Worm (Caenorhabditis elegans) whole organism, L1 larva: Measurements from ENCODE around the gene tbb-1.
A peak's percentile ranks its signal among the peaks of the same experiment; 100 is the strongest.

Experiments
- F16B12.6 ChIP-seq: fragments of 150-350 bp; optimal IDR thresholded peaks from 2 replicates; lab custom pipeline; 2014; ENCODE audit warnings: missing biosample characterization, missing genetic modification characterization
- aha-1 ChIP-seq: fragments of 150-350 bp; optimal IDR thresholded peaks from 2 replicates; lab custom pipeline; 2014; ENCODE audit warnings: missing biosample characterization, missing genetic modification characterization
- aly-2 ChIP-seq: fragments of 150-350 bp; optimal IDR thresholded peaks from 2 replicates; lab custom pipeline; 2014; ENCODE audit warnings: missing biosample characterization, missing genetic modification characterization
- ama-1 ChIP-seq: fragments of 150-350 bp; optimal IDR thresholded peaks from 2 replicates; lab custom pipeline; 2014
- blmp-1 ChIP-seq: fragments of 150-350 bp; optimal IDR thresholded peaks from 2 replicates; lab custom pipeline; 2014; ENCODE audit warnings: missing biosample characterization, missing genetic modification characterization
- ceh-63 ChIP-seq: fragments of 200-800 bp; sonication (Bioruptor generic); optimal IDR thresholded peaks from 2 replicates; lab custom pipeline; 2018; ENCODE audit warnings: mild to moderate bottlenecking, missing genetic modification characterization, missing compliant biosample characterization
- ceh-8 ChIP-seq: fragments of 200-800 bp; sonication (Bioruptor generic); optimal IDR thresholded peaks from 2 replicates; lab custom pipeline; 2018; ENCODE audit warnings: mild to moderate bottlenecking, missing genetic modification characterization, moderate library complexity, missing compliant biosample characterization
- ceh-90 ChIP-seq: sonication (generic microtip); optimal IDR thresholded peaks from 2 replicates; lab custom pipeline; 2016; ENCODE audit warnings: missing genetic modification characterization, missing compliant biosample characterization
- ces-1 ChIP-seq: fragments of 150-350 bp; optimal IDR thresholded peaks from 2 replicates; lab custom pipeline; 2014; ENCODE audit warnings: missing biosample characterization, missing genetic modification reagents, missing genetic modification characterization
- efl-1 ChIP-seq, 4 experiments: fragments of 150-350 bp; optimal IDR thresholded peaks in 3 of 4; peaks in 1 of 4; 1 replicate in 1 of 4; 2 replicates in 3 of 4; lab custom pipeline; 2014; ENCODE audit warnings: missing biosample characterization in 2 of 4, missing genetic modification characterization in 2 of 4, missing genetic modification reagents in 2 of 4
- egl-13 ChIP-seq: sonication (generic microtip); optimal IDR thresholded peaks from 2 replicates; lab custom pipeline; 2016; ENCODE audit warnings: missing genotype, missing genetic modification reagents, missing genetic modification characterization, missing compliant biosample characterization
- elt-3 ChIP-seq, 6 experiments: fragments of 150-350 bp in 1 of 6; sonication (generic microtip); optimal IDR thresholded peaks; 2 replicates each; lab custom pipeline; 2017 to 2018; ENCODE audit warnings: missing biosample characterization in 6 of 6, missing genetic modification characterization in 6 of 6, inconsistent platforms in 1 of 6
- fkh-10 ChIP-seq: sonication (generic microtip); optimal IDR thresholded peaks from 2 replicates; lab custom pipeline; 2017; ENCODE audit warnings: missing biosample characterization, missing genetic modification reagents, missing genetic modification characterization
- fkh-4 ChIP-seq: sonication (generic microtip); optimal IDR thresholded peaks from 2 replicates; lab custom pipeline; 2016; ENCODE audit warnings: missing compliant biosample characterization, missing genetic modification characterization, borderline replicate concordance
- fos-1 ChIP-seq: fragments of 150-350 bp; optimal IDR thresholded peaks from 2 replicates; lab custom pipeline; 2014; ENCODE audit warnings: missing biosample characterization, missing genetic modification characterization
- hlh-17 ChIP-seq: fragments of 200-800 bp; sonication (Bioruptor generic); optimal IDR thresholded peaks from 2 replicates; lab custom pipeline; 2018; ENCODE audit warnings: missing genetic modification characterization, mild to moderate bottlenecking, missing compliant biosample characterization, moderate library complexity, borderline replicate concordance
- hlh-4 ChIP-seq: sonication (generic microtip); optimal IDR thresholded peaks from 2 replicates; lab custom pipeline; 2016; ENCODE audit warnings: mild to moderate bottlenecking, missing genetic modification characterization, missing compliant biosample characterization
- isw-1 ChIP-seq: fragments of 200-800 bp; sonication (Bioruptor generic); IDR thresholded peaks from 2 replicates; pipeline ENCODE4 v1.3.6; 2022; ENCODE audit warnings: missing genetic modification characterization, missing compliant biosample characterization
- lin-13 ChIP-seq: fragments of 150-350 bp; optimal IDR thresholded peaks from 2 replicates; lab custom pipeline; 2014; ENCODE audit warnings: missing biosample characterization, missing genetic modification reagents, missing genetic modification characterization
- lin-14 ChIP-seq: fragments of 200-800 bp; sonication (Bioruptor generic); optimal IDR thresholded peaks from 2 replicates; lab custom pipeline; 2018; ENCODE audit warnings: mild to moderate bottlenecking, missing genetic modification characterization, moderate library complexity, missing compliant biosample characterization
- lin-15B ChIP-seq: fragments of 150-350 bp; sonication (generic microtip); optimal IDR thresholded peaks from 3 replicates; lab custom pipeline; 2014; ENCODE audit warnings: missing biosample characterization, missing genetic modification characterization
- lin-39 ChIP-seq: fragments of 150-350 bp; optimal IDR thresholded peaks from 2 replicates; lab custom pipeline; 2014; ENCODE audit warnings: missing biosample characterization, missing genetic modification reagents, missing genetic modification characterization
- lsy-2 ChIP-seq, 2 experiments: fragments of 150-350 bp; optimal IDR thresholded peaks; 2 replicates each; lab custom pipeline; 2014; ENCODE audit warnings: missing biosample characterization in 2 of 2, missing genetic modification characterization in 2 of 2
- mdl-1 ChIP-seq, 2 experiments: fragments of 150-350 bp; optimal IDR thresholded peaks; 2 replicates each; lab custom pipeline; 2014 to 2017; ENCODE audit warnings: missing biosample characterization in 2 of 2, missing genetic modification characterization in 2 of 2, inconsistent platforms in 1 of 2
- mep-1 ChIP-seq: fragments of 150-350 bp; optimal IDR thresholded peaks from 2 replicates; lab custom pipeline; 2014; ENCODE audit warnings: missing biosample characterization, missing genetic modification characterization
- nhr-19 ChIP-seq: fragments of 200-800 bp; sonication (Bioruptor generic); conservative IDR thresholded peaks from 2 replicates; pipeline ENCODE4 v1.3.6; 2022; ENCODE audit warnings: missing genetic modification characterization, missing compliant biosample characterization
- nhr-47 ChIP-seq: sonication (generic microtip); optimal IDR thresholded peaks from 2 replicates; lab custom pipeline; 2016; ENCODE audit warnings: mild to moderate bottlenecking, missing genetic modification characterization, moderate library complexity, missing compliant biosample characterization
- nhr-71 ChIP-seq: sonication (generic microtip); optimal IDR thresholded peaks from 2 replicates; lab custom pipeline; 2016; ENCODE audit warnings: mild to moderate bottlenecking, missing genetic modification characterization, moderate library complexity, missing compliant biosample characterization
- nhr-76 ChIP-seq: sonication (generic microtip); optimal IDR thresholded peaks from 2 replicates; lab custom pipeline; 2017; ENCODE audit warnings: missing biosample characterization, missing genetic modification characterization
- nhr-77 ChIP-seq: fragments of 150-350 bp; optimal IDR thresholded peaks from 2 replicates; lab custom pipeline; 2014; ENCODE audit warnings: missing biosample characterization, missing genetic modification characterization
- nhr-85 ChIP-seq: sonication (generic microtip); peaks from one replicate; lab custom pipeline; 2016; ENCODE audit warnings: missing genetic modification characterization, inconsistent platforms, missing compliant biosample characterization
- nhr-90 ChIP-seq: sonication (generic microtip); optimal IDR thresholded peaks from 2 replicates; lab custom pipeline; 2016; ENCODE audit warnings: mild to moderate bottlenecking, missing genetic modification characterization, missing compliant biosample characterization; ENCODE audit not compliant: poor library complexity
- pqm-1 ChIP-seq: sonication (generic microtip); optimal IDR thresholded peaks from 3 replicates; lab custom pipeline; 2017; ENCODE audit warnings: missing biosample characterization, missing genetic modification characterization
- rnt-1 ChIP-seq: sonication (generic microtip); optimal IDR thresholded peaks from 2 replicates; lab custom pipeline; 2016; ENCODE audit warnings: mild to moderate bottlenecking, missing genetic modification characterization, moderate library complexity, missing compliant biosample characterization
- snu-23 ChIP-seq: sonication (generic microtip); optimal IDR thresholded peaks from 2 replicates; lab custom pipeline; 2016; ENCODE audit warnings: missing genetic modification characterization, missing compliant biosample characterization
- sptf-1 ChIP-seq: fragments of 150-350 bp; optimal IDR thresholded peaks from 2 replicates; lab custom pipeline; 2014; ENCODE audit warnings: missing biosample characterization, missing genetic modification characterization
- sup-37 ChIP-seq: fragments of 200-800 bp; sonication (Bioruptor generic); optimal IDR thresholded peaks from 2 replicates; lab custom pipeline; 2018; ENCODE audit warnings: mild to moderate bottlenecking, missing genetic modification characterization, missing compliant biosample characterization
- tbx-2 ChIP-seq: sonication (generic microtip); optimal IDR thresholded peaks from 2 replicates; lab custom pipeline; 2016; ENCODE audit warnings: missing genetic modification characterization, missing compliant biosample characterization
- unc-62 ChIP-seq: fragments of 150-350 bp; optimal IDR thresholded peaks from 2 replicates; lab custom pipeline; 2014; ENCODE audit warnings: missing biosample characterization, missing genetic modification reagents, missing genetic modification characterization
- unc-86 ChIP-seq: sonication (generic microtip); optimal IDR thresholded peaks from 2 replicates; lab custom pipeline; 2016; ENCODE audit warnings: missing genetic modification characterization, missing compliant biosample characterization
- xbp-1 ChIP-seq: sonication (generic microtip); optimal IDR thresholded peaks from 2 replicates; lab custom pipeline; 2016; ENCODE audit warnings: missing genetic modification characterization, missing compliant biosample characterization
- zip-4 ChIP-seq: fragments of 200-800 bp; sonication (Bioruptor generic); optimal IDR thresholded peaks from 2 replicates; lab custom pipeline; 2018; ENCODE audit warnings: mild to moderate bottlenecking, missing genetic modification characterization, moderate library complexity, missing compliant biosample characterization

Gene tbb-1

DNA sequence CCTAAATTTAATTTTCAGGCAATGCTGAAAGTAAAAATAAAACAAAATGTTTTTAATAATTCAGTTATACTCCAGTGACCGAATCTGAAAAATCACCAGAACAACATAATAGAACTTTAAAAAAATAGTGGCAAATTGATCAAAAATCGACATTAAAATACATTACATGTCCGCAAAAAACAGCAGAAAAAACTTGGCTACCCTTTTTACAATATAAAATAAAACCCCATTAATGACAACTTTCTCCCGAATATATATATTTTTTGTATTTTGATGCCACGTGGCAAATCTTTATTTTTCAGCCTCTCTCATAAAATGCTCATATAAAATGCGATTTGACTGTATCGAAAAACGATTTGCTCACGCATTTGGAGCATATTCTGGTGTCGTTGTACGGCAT, 39.3 kb upstream of the tbb-1 start, which contains the start of gene ptr-19:
Gene ptr-19, plus strand, starts transcription at position 301 of the 400 bp plus-strand sequence.
- TF ChIP-seq efl-1 (optimal IDR thresholded peaks at IDR 0.05; lab: Kevin White, UChicago) (no peak), efl-1 (GFP tag; optimal IDR thresholded peaks at IDR 0.05 in 1 of 2; lab: Kevin White, UChicago) (peak in 1 of 2 experiments; percentile 69), lsy-2 (tag; optimal IDR thresholded peaks at IDR 0.05; lab: Kevin White, UChicago) (no peak), unc-62 (no peak), F16B12.6 (tag; lab: Kevin White, UChicago) (no peak), nhr-85 (tag; lab: Kevin White, UChicago) (peak; percentile 47)

DNA sequence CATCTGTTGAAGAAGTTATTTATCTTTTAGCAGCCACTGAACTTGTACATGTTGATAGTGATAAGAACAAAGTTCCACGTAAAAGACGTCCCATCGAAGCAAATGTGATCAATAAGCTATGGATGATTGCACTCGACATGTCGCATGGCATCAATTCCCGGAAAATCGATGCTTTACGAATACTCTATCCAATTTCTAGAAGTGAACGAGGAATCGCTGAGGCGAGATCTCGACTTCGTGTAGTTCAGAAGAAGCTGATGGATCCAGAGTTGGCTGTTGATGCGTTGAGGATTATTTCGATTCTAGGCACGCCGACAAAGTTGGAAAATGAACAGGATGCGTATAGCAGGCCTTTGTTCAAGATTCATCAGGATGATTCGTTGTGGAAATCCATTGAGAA, 27.5 kb upstream of the tbb-1 start:
- TF ChIP-seq efl-1 (optimal IDR thresholded peaks at IDR 0.05; lab: Kevin White, UChicago) (no peak), efl-1 (GFP tag; optimal IDR thresholded peaks at IDR 0.05 in 1 of 2; lab: Kevin White, UChicago) (peak in 1 of 2 experiments; percentile 73), lin-15B (no peak)

DNA sequence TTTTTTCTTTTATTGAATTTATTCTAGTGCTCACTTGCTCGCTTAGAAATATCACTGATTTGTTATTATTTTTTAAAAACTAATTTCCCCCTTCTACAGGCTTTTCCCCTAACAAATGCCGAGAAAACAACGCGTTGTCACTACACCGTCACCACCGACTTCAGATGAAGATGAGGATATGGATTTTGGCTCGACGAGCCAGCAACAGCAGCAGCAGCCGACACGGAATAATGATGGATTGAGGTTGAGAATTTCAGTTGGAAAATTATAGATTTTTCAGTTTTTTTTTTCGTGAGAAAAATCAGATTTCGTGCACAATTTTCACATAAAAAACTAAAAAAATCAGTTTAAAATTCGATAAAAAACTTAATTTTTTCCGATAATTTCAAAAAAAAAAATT, 20.8 kb upstream of the tbb-1 start, which contains the start of gene dpy-28:
Gene dpy-28, plus strand, starts transcription at position 100 of the 400 bp plus-strand sequence.
- no peak for TF ChIP-seq aly-2 (tag; lab: Kevin White, UChicago)
- TF ChIP-seq lin-13 (GFP tag; lab: Kevin White, UChicago), result no peak
- peak; percentile 31 for TF ChIP-seq ama-1 (lab: Kevin White, UChicago)
- TF ChIP-seq efl-1 (optimal IDR thresholded peaks at IDR 0.05; lab: Kevin White, UChicago), result no peak
- TF ChIP-seq efl-1 (GFP tag; optimal IDR thresholded peaks at IDR 0.05 in 1 of 2; lab: Kevin White, UChicago), result peak in 1 of 2 experiments; percentile 82
- TF ChIP-seq blmp-1 (tag; lab: Kevin White, UChicago), result no peak
- TF ChIP-seq fos-1 (tag; lab: Kevin White, UChicago), result no peak
- no peak for TF ChIP-seq aha-1 (tag; lab: Kevin White, UChicago)
- TF ChIP-seq rnt-1 (tag; lab: Kevin White, UChicago), result no peak
- no peak for TF ChIP-seq lsy-2 (tag; optimal IDR thresholded peaks at IDR 0.05; lab: Kevin White, UChicago)
- no peak for TF ChIP-seq fkh-4 (tag; lab: Kevin White, UChicago)
- no peak for TF ChIP-seq sptf-1 (tag; lab: Kevin White, UChicago)
- TF ChIP-seq nhr-47, result peak; percentile 27

DNA sequence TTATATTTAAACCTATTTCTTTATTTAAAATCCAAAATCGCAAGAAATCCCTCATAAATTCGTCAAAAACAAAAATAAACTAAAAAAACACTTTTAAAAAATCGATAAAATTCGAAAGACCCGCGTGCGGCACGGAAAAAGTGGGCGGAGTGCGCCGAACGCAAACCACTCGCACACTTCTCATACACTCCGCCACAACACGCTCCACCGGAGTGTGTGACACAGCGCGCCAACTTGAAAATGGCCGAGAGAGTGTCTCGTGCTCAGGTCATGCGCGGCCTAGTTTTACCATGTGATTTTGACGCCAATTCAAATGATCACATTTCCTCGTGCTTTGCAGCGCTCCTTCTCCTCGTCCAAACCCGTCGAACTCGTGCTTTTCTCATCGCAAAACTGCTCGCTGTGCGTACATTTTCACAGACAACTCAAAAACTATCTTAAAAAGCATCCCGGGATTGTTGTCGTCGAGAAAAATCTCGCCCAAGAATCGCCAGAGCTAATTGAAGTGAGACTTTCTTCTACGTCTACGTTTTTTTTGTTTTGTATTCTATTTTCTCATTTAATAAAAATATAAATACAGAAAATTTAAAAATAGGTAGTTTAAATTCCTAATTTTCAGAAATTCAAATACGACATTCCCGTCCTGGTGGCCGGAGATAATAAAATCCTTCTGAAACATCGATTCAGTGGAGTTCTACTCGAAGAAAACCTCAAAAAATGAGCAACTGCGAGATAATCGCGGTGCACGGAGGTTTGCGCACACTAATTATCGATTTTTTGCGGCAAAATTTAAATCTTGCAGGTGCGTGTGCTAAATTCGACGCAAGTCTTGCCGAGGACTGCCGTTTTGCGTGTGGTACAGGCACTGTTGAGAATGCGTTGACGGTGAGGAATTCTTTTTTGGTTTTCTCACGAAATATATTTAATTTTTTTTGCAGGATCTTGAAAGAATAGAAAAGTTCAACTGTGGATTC, 17.1 kb upstream of the tbb-1 start, which contains the start of gene tasp-1:
Gene tasp-1, plus strand, starts transcription at position 258 of the 974 bp plus-strand sequence.
- peak; percentile 100 for TF ChIP-seq sup-37 (GFP tag; lab: Kevin White, UChicago)
- peak; percentile 99 for TF ChIP-seq ceh-8 (GFP tag; lab: Kevin White, UChicago)
- TF ChIP-seq nhr-19 (GFP tag; lab: Robert Waterston, UW), result peak; percentile 100
- TF ChIP-seq isw-1 (GFP tag; lab: Robert Waterston, UW), result peak; percentile 100
- TF ChIP-seq ceh-63, result peak; percentile 100
- peak; percentile 91 for TF ChIP-seq ces-1 (GFP tag; lab: Kevin White, UChicago)
- TF ChIP-seq unc-86 (tag; lab: Kevin White, UChicago), result peak; percentile 100
- TF ChIP-seq nhr-90 (tag; lab: Kevin White, UChicago), result peak; percentile 100
- TF ChIP-seq nhr-77 (tag; lab: Kevin White, UChicago), result peak; percentile 100
- peak; percentile 99 for TF ChIP-seq xbp-1 (tag; lab: Kevin White, UChicago)
- TF ChIP-seq lin-15B, result peak; percentile 100
- no peak for TF ChIP-seq hlh-17
- peak; percentile 96 to 100 for TF ChIP-seq mdl-1 (tag; optimal IDR thresholded peaks at IDR 0.05; lab: Kevin White, UChicago)
- TF ChIP-seq fos-1 (tag; lab: Kevin White, UChicago), result peak; percentile 99
- TF ChIP-seq pqm-1 (tag; lab: Kevin White, UChicago), result peak; percentile 93
- TF ChIP-seq nhr-76 (tag; lab: Kevin White, UChicago), result peak; percentile 96
- TF ChIP-seq nhr-71, result peak; percentile 100
- TF ChIP-seq efl-1 (optimal IDR thresholded peaks at IDR 0.05; lab: Kevin White, UChicago), result peak; percentile 100
- peak; percentile 99 to 100 for TF ChIP-seq efl-1 (GFP tag; optimal IDR thresholded peaks at IDR 0.05 in 1 of 2; lab: Kevin White, UChicago)
- TF ChIP-seq lin-14 (GFP tag; lab: Kevin White, UChicago), result peak; percentile 100
- TF ChIP-seq fkh-10, result peak; percentile 100
- TF ChIP-seq hlh-4, result peak; percentile 48
- peak; percentile 96 for TF ChIP-seq lin-39
- peak; percentile 91 for TF ChIP-seq unc-62
- peak; percentile 98 for TF ChIP-seq zip-4 (GFP tag; lab: Kevin White, UChicago)
- TF ChIP-seq tbx-2 (tag; lab: Kevin White, UChicago), result peak; percentile 100
- TF ChIP-seq mep-1, result peak; percentile 98
- peak; percentile 84 for TF ChIP-seq ceh-90
- peak; percentile 100 for TF ChIP-seq nhr-47
- TF ChIP-seq egl-13 (tag; lab: Kevin White, UChicago), result peak; percentile 100
- TF ChIP-seq elt-3 (tag; optimal IDR thresholded peaks at IDR 0.05; lab: Kevin White, UChicago), result peak; percentile 95 to 99 (median 98)
- peak; percentile 100 for TF ChIP-seq snu-23 (GFP tag; lab: Kevin White, UChicago)
